Worm (Caenorhabditis elegans): ENCODE data around the gene C07G1.15.

- TF ChIP-seq ztf-29 (GFP tag; IDR thresholded peaks at IDR 0.05): no peak
- TF ChIP-seq ref-1 (GFP tag; conservative IDR thresholded peaks at IDR 0.05): no peak
These were observed 36.5 kb downstream of the C07G1.15 start, which contains the start of gene svh-1 for ce11 chrIV:8206314-8206713.
